Worm (Caenorhabditis elegans): Measurements from ENCODE around the gene cest-35.1.

cest-35.1 gene

DNA sequence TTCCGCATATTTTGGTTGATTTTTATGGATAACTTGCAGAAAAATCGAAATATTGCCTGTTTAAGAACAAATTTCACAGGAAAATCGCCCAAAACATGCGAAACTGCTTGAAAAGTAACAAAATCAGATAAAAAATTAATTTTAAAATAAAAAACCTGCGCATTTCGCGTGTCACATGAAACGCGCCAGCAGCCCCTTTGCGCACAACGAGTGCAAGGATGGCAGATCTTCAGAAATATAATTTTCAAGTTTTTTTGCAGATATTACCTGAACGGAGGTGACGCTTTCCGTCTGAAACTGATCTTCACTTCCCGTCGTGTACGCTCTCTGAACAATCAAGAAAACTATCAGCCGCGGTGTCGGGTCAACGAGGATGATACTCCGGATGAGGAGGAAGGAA is 32.0 kb upstream of the cest-35.1 start (continued):
- TF ChIP-seq ceh-8 (GFP tag; optimal IDR thresholded peaks at IDR 0.05) = no peak
- TF ChIP-seq nhr-20 (tag; optimal IDR thresholded peaks at IDR 0.05) = peak; percentile 61
- no peak for TF ChIP-seq unc-62 (GFP tag; optimal IDR thresholded peaks at IDR 0.05)
- peak; percentile 42 for TF ChIP-seq tbx-2 (tag; optimal IDR thresholded peaks at IDR 0.05)
- peak; percentile 34 for TF ChIP-seq snu-23 (GFP tag; optimal IDR thresholded peaks at IDR 0.05)
- peak; percentile 73 to 78 for TF ChIP-seq efl-1 (optimal IDR thresholded peaks at IDR 0.05)
- TF ChIP-seq efl-1 (GFP tag; optimal IDR thresholded peaks at IDR 0.05 in 1 of 2) = peak; percentile 81 to 98
- TF ChIP-seq lin-13 (GFP tag; optimal IDR thresholded peaks at IDR 0.05) = peak; percentile 25
- no peak for TF ChIP-seq nhr-237 (tag; optimal IDR thresholded peaks at IDR 0.05)
- TF ChIP-seq unc-86 (tag; optimal IDR thresholded peaks at IDR 0.05) = peak; percentile 35
- peak; percentile 22 for TF ChIP-seq C16A3.4 (tag; optimal IDR thresholded peaks at IDR 0.05)
- TF ChIP-seq egl-27 (tag; optimal IDR thresholded peaks at IDR 0.05) = no peak
- peak; percentile 71 to 81 (median 81) for TF ChIP-seq dpl-1 (GFP tag; optimal IDR thresholded peaks at IDR 0.05)
- TF ChIP-seq tlp-1 (tag; optimal IDR thresholded peaks at IDR 0.05) = no peak
- TF ChIP-seq ceh-63 (GFP tag; optimal IDR thresholded peaks at IDR 0.05) = no peak

DNA sequence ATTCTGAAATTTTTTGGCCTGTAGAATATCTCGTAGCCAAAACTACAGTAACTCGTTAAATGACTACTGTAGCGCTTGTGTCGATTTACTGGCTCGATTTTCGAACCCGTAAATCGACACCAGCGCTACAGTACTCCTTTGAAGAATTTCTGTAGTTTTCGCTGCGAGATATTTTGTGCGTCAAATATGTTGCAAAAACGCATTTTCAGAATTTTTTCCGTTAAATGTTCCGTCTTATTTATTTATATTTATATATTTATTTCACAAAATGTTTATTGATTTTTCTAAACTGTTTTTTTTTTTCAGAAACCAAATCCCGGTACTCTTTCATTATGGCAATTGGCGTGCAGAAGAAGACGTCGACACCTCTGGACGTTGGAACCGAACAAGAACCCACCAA is 30.8 kb upstream of the cest-35.1 start, which contains the start of gene natc-2:
natc-2 (plus strand) TSS at position 301 of the 400 bp plus-strand sequence.
- no peak for TF ChIP-seq nhr-76 (tag; optimal IDR thresholded peaks at IDR 0.05)
- no peak for TF ChIP-seq ces-1 (GFP tag; optimal IDR thresholded peaks at IDR 0.05)
- TF ChIP-seq elt-2 (tag; optimal IDR thresholded peaks at IDR 0.05) = no peak
- no peak for TF ChIP-seq fkh-8 (tag; optimal IDR thresholded peaks at IDR 0.05)
- TF ChIP-seq lin-39 (tag; optimal IDR thresholded peaks at IDR 0.05) = no peak
- TF ChIP-seq ztf-4 (tag; optimal IDR thresholded peaks at IDR 0.05) = no peak
- TF ChIP-seq snu-23 (GFP tag; optimal IDR thresholded peaks at IDR 0.05) = no peak
- no peak for TF ChIP-seq nhr-47 (tag; optimal IDR thresholded peaks at IDR 0.05)
- TF ChIP-seq lin-14 (GFP tag; optimal IDR thresholded peaks at IDR 0.05) = no peak
- no peak for TF ChIP-seq blmp-1 (tag; optimal IDR thresholded peaks at IDR 0.05)
- no peak for TF ChIP-seq sptf-1 (tag; optimal IDR thresholded peaks at IDR 0.05)
- TF ChIP-seq ceh-8 (GFP tag; optimal IDR thresholded peaks at IDR 0.05) = no peak

DNA sequence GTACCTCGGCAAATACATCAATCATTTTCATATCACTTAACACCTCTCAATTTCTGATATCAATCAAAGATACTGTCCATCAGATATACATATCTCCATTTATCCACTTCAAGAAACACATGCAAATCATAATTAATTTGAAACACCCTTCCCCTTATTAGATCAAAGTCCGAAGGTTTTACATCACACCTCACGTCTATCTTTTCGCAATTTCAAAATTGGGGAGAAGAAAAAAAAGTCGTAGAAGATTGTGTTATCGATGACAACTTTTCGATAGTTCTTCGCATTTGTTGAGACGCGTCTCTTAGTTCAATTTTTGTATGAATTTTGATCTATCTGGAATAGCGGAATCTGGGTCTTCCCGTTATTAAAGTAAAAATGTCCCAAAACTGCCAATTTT is 30.3 kb upstream of the cest-35.1 start:
- TF ChIP-seq elt-3 (tag; optimal IDR thresholded peaks at IDR 0.05) (peak in 1 of 6 experiments; percentile 7), jun-1 (tag; optimal IDR thresholded peaks at IDR 0.05) (no peak), unc-130 (tag; optimal IDR thresholded peaks at IDR 0.05) (no peak), ceh-63 (GFP tag; optimal IDR thresholded peaks at IDR 0.05) (no peak), mef-2 (tag; optimal IDR thresholded peaks at IDR 0.05) (no peak), pax-3 (tag; optimal IDR thresholded peaks at IDR 0.05) (no peak), ceh-82 (tag; optimal IDR thresholded peaks at IDR 0.05) (no peak), unc-98 (GFP tag; IDR thresholded peaks at IDR 0.05) (no peak), snpc-4 (tag; optimal IDR thresholded peaks at IDR 0.05) (no peak), lin-39 (tag; optimal IDR thresholded peaks at IDR 0.05) (no peak), nhr-11 (tag; optimal IDR thresholded peaks at IDR 0.05) (no peak), lin-13 (GFP tag; optimal IDR thresholded peaks at IDR 0.05) (no peak), nhr-90 (tag; optimal IDR thresholded peaks at IDR 0.05; ENCODE audit: poor library complexity) (no peak), unc-86 (tag; optimal IDR thresholded peaks at IDR 0.05) (no peak), nhr-19 (GFP tag; conservative IDR thresholded peaks at IDR 0.05) (0 out of 2 replicates have a peak, but pooled peaks have one; percentile 2), efl-1 (optimal IDR thresholded peaks at IDR 0.05) (no peak), efl-1 (GFP tag; optimal IDR thresholded peaks at IDR 0.05 in 1 of 2) (peak in 1 of 2 experiments; percentile 57), nhr-20 (tag; optimal IDR thresholded peaks at IDR 0.05) (no peak), pqm-1 (tag; optimal IDR thresholded peaks at IDR 0.05) (no peak), lin-35 (GFP tag; optimal IDR thresholded peaks at IDR 0.05) (peak in 1 of 2 experiments; percentile 1), egl-13 (tag; optimal IDR thresholded peaks at IDR 0.05) (no peak), C34B4.2 (tag; optimal IDR thresholded peaks at IDR 0.05) (no peak), mep-1 (tag; optimal IDR thresholded peaks at IDR 0.05) (no peak), elt-2 (tag; optimal IDR thresholded peaks at IDR 0.05) (peak; percentile 7), tbx-2 (tag; optimal IDR thresholded peaks at IDR 0.05) (no peak), xbp-1 (tag; optimal IDR thresholded peaks at IDR 0.05) (no peak), dpl-1 (GFP tag; optimal IDR thresholded peaks at IDR 0.05) (no peak), sox-4 (tag; optimal IDR thresholded peaks at IDR 0.05) (no peak), egl-27 (tag; optimal IDR thresholded peaks at IDR 0.05) (no peak), ceh-90 (tag; optimal IDR thresholded peaks at IDR 0.05) (no peak), lin-14 (GFP tag; optimal IDR thresholded peaks at IDR 0.05) (no peak), ceh-8 (GFP tag; optimal IDR thresholded peaks at IDR 0.05) (no peak), ceh-88 (GFP tag; IDR thresholded peaks at IDR 0.05) (no peak), F16B12.6 (tag; optimal IDR thresholded peaks at IDR 0.05) (no peak), grh-1 (GFP tag; IDR thresholded peaks at IDR 0.05) (no peak), unc-62 (GFP tag; optimal IDR thresholded peaks at IDR 0.05) (no peak), zag-1 (tag; optimal IDR thresholded peaks at IDR 0.05) (no peak)

All from whole organism, L1 larva.